Worm (Caenorhabditis elegans): ENCODE data around the gene cid-1.

Gene cid-1

ce11 chrIII:5224908-5225307 is 51.2 kb downstream of the cid-1 start (continued):
- no peak for TF ChIP-seq Y48G9A.11 (GFP tag; IDR thresholded peaks at IDR 0.05)
- TF ChIP-seq nhr-77 (tag; optimal IDR thresholded peaks at IDR 0.05): peak; percentile 23
- TF ChIP-seq nhr-76 (tag; optimal IDR thresholded peaks at IDR 0.05): no peak
- no peak for TF ChIP-seq jun-1 (tag; optimal IDR thresholded peaks at IDR 0.05)
- TF ChIP-seq Y75B8A.6 (GFP tag; IDR thresholded peaks at IDR 0.05): no peak
- no peak for TF ChIP-seq ctbp-1 (GFP tag; IDR thresholded peaks at IDR 0.05)
- no peak for TF ChIP-seq ceh-20 (GFP tag; IDR thresholded peaks at IDR 0.05)
- TF ChIP-seq fkh-10 (GFP tag; optimal IDR thresholded peaks at IDR 0.05): no peak
- no peak for TF ChIP-seq skn-1 (tag; optimal IDR thresholded peaks at IDR 0.05)
- no peak for TF ChIP-seq lin-29 (GFP tag; IDR thresholded peaks at IDR 0.05)
- TF ChIP-seq F49E8.2 (tag; optimal IDR thresholded peaks at IDR 0.05; ENCODE audit: borderline replicate concordance): no peak
- TF ChIP-seq mdl-1 (tag; optimal IDR thresholded peaks at IDR 0.05): no peak
- no peak for TF ChIP-seq ZK546.5 (tag; optimal IDR thresholded peaks at IDR 0.05)
- no peak for TF ChIP-seq lin-1 (GFP tag; IDR thresholded peaks at IDR 0.05)
- TF ChIP-seq nhr-28 (tag; optimal IDR thresholded peaks at IDR 0.05): peak; percentile 52
- TF ChIP-seq lsy-2 (tag; optimal IDR thresholded peaks at IDR 0.05): peak in 1 of 2 experiments; percentile 21
- TF ChIP-seq ceh-62 (tag; optimal IDR thresholded peaks at IDR 0.05): no peak
- TF ChIP-seq T20F7.1 (GFP tag; optimal IDR thresholded peaks at IDR 0.05): no peak
- no peak for TF ChIP-seq ceh-28 (tag; optimal IDR thresholded peaks at IDR 0.05)
- TF ChIP-seq tag-97 (GFP tag; IDR thresholded peaks at IDR 0.05): no peak
- TF ChIP-seq aha-1 (tag): no peak
- TF ChIP-seq saeg-2 (GFP tag; IDR thresholded peaks at IDR 0.05): no peak
- TF ChIP-seq R02D3.7 (tag; optimal IDR thresholded peaks at IDR 0.05): no peak
- TF ChIP-seq zfp-3 (GFP tag; conservative IDR thresholded peaks at IDR 0.05): no peak
- TF ChIP-seq mes-2 (tag; optimal IDR thresholded peaks at IDR 0.05; ENCODE audit: poor library complexity, severe bottlenecking): peak; percentile 21
- TF ChIP-seq daf-19 (GFP tag; conservative IDR thresholded peaks at IDR 0.05): no peak
- TF ChIP-seq F26F4.8 (GFP tag; conservative IDR thresholded peaks at IDR 0.05): no peak
- no peak for TF ChIP-seq ztf-11 (tag; optimal IDR thresholded peaks at IDR 0.05)
- peak; percentile 81 for TF ChIP-seq dve-1 (tag; optimal IDR thresholded peaks at IDR 0.05; ENCODE audit: insufficient read depth)
- TF ChIP-seq nhr-237 (tag; optimal IDR thresholded peaks at IDR 0.05): no peak
- TF ChIP-seq ztf-7 (tag; optimal IDR thresholded peaks at IDR 0.05): no peak
- TF ChIP-seq pha-4 (GFP tag; IDR thresholded peaks at IDR 0.05): no peak
- TF ChIP-seq pha-4 (tag; optimal IDR thresholded peaks at IDR 0.05): peak; percentile 44
- no peak for TF ChIP-seq F10B5.3 (tag; optimal IDR thresholded peaks at IDR 0.05)
- no peak for TF ChIP-seq mxl-3 (GFP tag; optimal IDR thresholded peaks at IDR 0.05)
- peak; percentile 36 for TF ChIP-seq pqm-1 (tag; optimal IDR thresholded peaks at IDR 0.05)
- TF ChIP-seq aly-2 (tag; optimal IDR thresholded peaks at IDR 0.05): no peak
- TF ChIP-seq ceh-82 (tag; optimal IDR thresholded peaks at IDR 0.05): no peak
- no peak for TF ChIP-seq zag-1 (tag; optimal IDR thresholded peaks at IDR 0.05)
- TF ChIP-seq ama-1 (optimal IDR thresholded peaks at IDR 0.05): peak; percentile 51
- no peak for TF ChIP-seq nhr-10 (tag; optimal IDR thresholded peaks at IDR 0.05)
- TF ChIP-seq mep-1 (tag; optimal IDR thresholded peaks at IDR 0.05): peak; percentile 14
- no peak for TF ChIP-seq nhr-25 (tag; optimal IDR thresholded peaks at IDR 0.05; ENCODE audit: borderline replicate concordance, insufficient read depth)
- TF ChIP-seq daf-16 (GFP tag; optimal IDR thresholded peaks at IDR 0.05): no peak
- peak; percentile 73 for TF ChIP-seq daf-16 (tag; optimal IDR thresholded peaks at IDR 0.05)
- TF ChIP-seq ces-1 (GFP tag; optimal IDR thresholded peaks at IDR 0.05): no peak
